Worm (Caenorhabditis elegans) whole organism, L2 larva: Measurements from ENCODE around the gene C05E11.6.
A peak's percentile ranks its signal among the peaks of the same experiment; 100 is the strongest.

Experiments
- C34F6.9 ChIP-seq: fragments of 150-350 bp; optimal IDR thresholded peaks from 2 replicates; lab custom pipeline; 2014; ENCODE audit warnings: missing biosample characterization, missing genetic modification characterization
- F13H6.1 ChIP-seq: sonication (generic microtip); optimal IDR thresholded peaks from 2 replicates; lab custom pipeline; 2016; ENCODE audit warnings: missing genetic modification characterization, missing compliant biosample characterization
- R02D3.7 ChIP-seq: fragments of 150-350 bp; optimal IDR thresholded peaks from 2 replicates; lab custom pipeline; 2014; ENCODE audit warnings: missing biosample characterization, missing genetic modification characterization
- Y55F3AM.14 ChIP-seq: fragments of 200-800 bp; sonication (Bioruptor generic); optimal IDR thresholded peaks from 2 replicates; lab custom pipeline; 2018; ENCODE audit warnings: mild to moderate bottlenecking, missing genetic modification characterization, missing compliant biosample characterization
- ZK546.5 ChIP-seq: sonication (generic microtip); optimal IDR thresholded peaks from 2 replicates; lab custom pipeline; 2017; ENCODE audit warnings: missing biosample characterization, missing genetic modification characterization
- alr-1 ChIP-seq: fragments of 150-350 bp; optimal IDR thresholded peaks from 2 replicates; lab custom pipeline; 2014; ENCODE audit warnings: missing biosample characterization, missing genetic modification characterization
- aly-2 ChIP-seq: fragments of 150-350 bp; optimal IDR thresholded peaks from 2 replicates; lab custom pipeline; 2014; ENCODE audit warnings: missing biosample characterization, missing genetic modification characterization
- ama-1 ChIP-seq: fragments of 150-350 bp; optimal IDR thresholded peaks from 2 replicates; lab custom pipeline; 2018; ENCODE audit warnings: inconsistent platforms
- blmp-1 ChIP-seq: sonication (generic microtip); optimal IDR thresholded peaks from 2 replicates; lab custom pipeline; 2017; ENCODE audit warnings: missing genetic modification characterization, mild to moderate bottlenecking, missing compliant biosample characterization, antibody characterized with exemption, moderate library complexity; ENCODE audit not compliant: insufficient read depth
- ceh-16 ChIP-seq: fragments of 150-350 bp; optimal IDR thresholded peaks from 2 replicates; lab custom pipeline; 2014; ENCODE audit warnings: missing biosample characterization, missing genetic modification characterization
- crh-2 ChIP-seq: sonication (generic microtip); optimal IDR thresholded peaks from 2 replicates; lab custom pipeline; 2017; ENCODE audit warnings: missing biosample characterization, missing genetic modification characterization
- dmd-4 ChIP-seq: sonication (generic microtip); optimal IDR thresholded peaks from 2 replicates; lab custom pipeline; 2017; ENCODE audit warnings: missing biosample characterization, missing genetic modification characterization
- egl-27 ChIP-seq: sonication (generic microtip); optimal IDR thresholded peaks from 3 replicates; lab custom pipeline; 2017; ENCODE audit warnings: missing biosample characterization, missing genetic modification reagents, missing genetic modification characterization
- elt-1 ChIP-seq: fragments of 150-350 bp; optimal IDR thresholded peaks from 2 replicates; lab custom pipeline; 2014; ENCODE audit warnings: missing biosample characterization, missing genetic modification characterization
- elt-3 ChIP-seq: sonication (generic microtip); optimal IDR thresholded peaks from 2 replicates; lab custom pipeline; 2017; ENCODE audit warnings: missing biosample characterization, missing genetic modification characterization
- fos-1 ChIP-seq: fragments of 150-350 bp; optimal IDR thresholded peaks from 2 replicates; lab custom pipeline; 2014; ENCODE audit warnings: missing biosample characterization, missing genetic modification characterization
- gmeb-1 ChIP-seq: fragments of 150-350 bp; optimal IDR thresholded peaks from 2 replicates; lab custom pipeline; 2014; ENCODE audit warnings: missing biosample characterization, missing genetic modification characterization
- lin-11 ChIP-seq: fragments of 150-350 bp; sonication (generic microtip); optimal IDR thresholded peaks from 2 replicates; lab custom pipeline; 2014; ENCODE audit warnings: missing biosample characterization, missing genetic modification characterization, inconsistent platforms, mixed read lengths
- lin-13 ChIP-seq: fragments of 150-350 bp; optimal IDR thresholded peaks from 2 replicates; lab custom pipeline; 2014; ENCODE audit warnings: missing biosample characterization, missing genetic modification reagents, missing genetic modification characterization
- lsy-2 ChIP-seq, 2 experiments: fragments of 150-350 bp in 1 of 2; sonication (generic microtip) in 1 of 2; optimal IDR thresholded peaks; 2 replicates each; lab custom pipeline; 2014 to 2017; ENCODE audit warnings: missing biosample characterization in 2 of 2, missing genetic modification characterization in 2 of 2
- mab-5 ChIP-seq: fragments of 150-350 bp; optimal IDR thresholded peaks from 2 replicates; lab custom pipeline; 2014; ENCODE audit warnings: missing biosample characterization, missing genetic modification characterization
- nhr-10 ChIP-seq: sonication (generic microtip); optimal IDR thresholded peaks from 2 replicates; lab custom pipeline; 2017; ENCODE audit warnings: missing biosample characterization, missing genetic modification characterization
- nhr-11 ChIP-seq: fragments of 150-350 bp; optimal IDR thresholded peaks from 2 replicates; lab custom pipeline; 2014; ENCODE audit warnings: missing biosample characterization, missing genetic modification characterization
- nhr-12 ChIP-seq: fragments of 150-350 bp; optimal IDR thresholded peaks from 2 replicates; lab custom pipeline; 2014; ENCODE audit warnings: missing biosample characterization, missing genetic modification characterization
- nhr-129 ChIP-seq: fragments of 150-350 bp; optimal IDR thresholded peaks from 2 replicates; lab custom pipeline; 2014; ENCODE audit warnings: missing biosample characterization, missing genetic modification characterization
- nhr-21 ChIP-seq: fragments of 150-350 bp; optimal IDR thresholded peaks from 2 replicates; lab custom pipeline; 2014; ENCODE audit warnings: missing biosample characterization, missing genetic modification characterization
- nhr-23 ChIP-seq: fragments of 150-350 bp; optimal IDR thresholded peaks from 2 replicates; lab custom pipeline; 2014; ENCODE audit warnings: missing biosample characterization, missing genetic modification reagents, missing genetic modification characterization
- nhr-237 ChIP-seq: fragments of 150-350 bp; optimal IDR thresholded peaks from 2 replicates; lab custom pipeline; 2014; ENCODE audit warnings: missing biosample characterization, missing genetic modification characterization
- nhr-25 ChIP-seq: fragments of 150-350 bp; sonication (generic microtip); optimal IDR thresholded peaks from 3 replicates; lab custom pipeline; 2014; ENCODE audit warnings: missing biosample characterization, missing genetic modification characterization
- sem-4 ChIP-seq: fragments of 150-350 bp; optimal IDR thresholded peaks from 2 replicates; lab custom pipeline; 2014; ENCODE audit warnings: missing biosample characterization, missing genetic modification reagents, missing genetic modification characterization
- sma-3 ChIP-seq: sonication (generic microtip); optimal IDR thresholded peaks from 2 replicates; lab custom pipeline; 2016; ENCODE audit warnings: missing genetic modification reagents, missing genetic modification characterization, missing compliant biosample characterization
- sma-9 ChIP-seq, 2 experiments: fragments of 150-350 bp in 1 of 2; sonication (generic microtip) in 1 of 2; optimal IDR thresholded peaks; 2 replicates each; lab custom pipeline; 2014 to 2016; ENCODE audit warnings: missing genetic modification characterization in 2 of 2, mild to moderate bottlenecking in 1 of 2, missing biosample characterization in 1 of 2, missing compliant biosample characterization in 1 of 2, missing genetic modification reagents in 1 of 2, moderate library complexity in 1 of 2
- snpc-4 ChIP-seq: fragments of 150-350 bp; optimal IDR thresholded peaks from 2 replicates; lab custom pipeline; 2014; ENCODE audit warnings: missing biosample characterization, missing genetic modification characterization
- unc-39 ChIP-seq: fragments of 150-350 bp; optimal IDR thresholded peaks from 2 replicates; lab custom pipeline; 2014; ENCODE audit warnings: missing biosample characterization, missing genetic modification characterization
- unc-55 ChIP-seq: fragments of 150-350 bp; sonication (generic microtip); optimal IDR thresholded peaks from 3 replicates; lab custom pipeline; 2014; ENCODE audit warnings: missing biosample characterization, missing genetic modification reagents, missing genetic modification characterization
- unc-62 ChIP-seq: fragments of 150-350 bp; optimal IDR thresholded peaks from 2 replicates; lab custom pipeline; 2014; ENCODE audit warnings: missing biosample characterization, missing genetic modification reagents, missing genetic modification characterization
- ztf-1 ChIP-seq: fragments of 200-800 bp; sonication (Bioruptor generic); conservative IDR thresholded peaks from 2 replicates; pipeline ENCODE4 v1.3.6; 2022; ENCODE audit warnings: missing genetic modification characterization, missing compliant biosample characterization
- ztf-11 ChIP-seq: sonication (generic microtip); optimal IDR thresholded peaks from 2 replicates; lab custom pipeline; 2017; ENCODE audit warnings: missing biosample characterization, missing genetic modification characterization
- ztf-4 ChIP-seq: fragments of 150-350 bp; optimal IDR thresholded peaks from 2 replicates; lab custom pipeline; 2014; ENCODE audit warnings: missing biosample characterization, missing genetic modification characterization

Gene C05E11.6

DNA sequence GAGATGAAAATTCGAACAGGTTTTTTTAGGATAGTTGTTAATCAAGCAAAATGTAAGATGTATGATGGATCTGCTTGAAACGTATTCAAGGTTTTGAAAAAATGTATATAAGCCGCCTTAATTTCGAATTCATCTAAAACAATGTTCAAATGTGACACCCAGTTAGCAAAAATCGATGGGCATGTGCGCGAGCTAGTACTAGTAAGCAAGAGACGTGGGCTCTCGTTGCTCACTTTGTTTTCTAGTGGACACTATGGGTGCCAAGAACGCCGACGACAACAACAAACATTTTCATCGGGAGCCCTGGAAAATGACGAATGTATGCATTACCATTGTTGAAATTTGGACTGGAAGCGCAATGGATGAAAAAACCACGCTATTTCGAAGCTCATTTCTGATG, 40.8 kb upstream of the C05E11.6 start:
- peak; percentile 27 for TF ChIP-seq unc-55 (GFP tag; lab: Kevin White, UChicago)
- no peak for TF ChIP-seq crh-2
- TF ChIP-seq nhr-10 (tag; lab: Kevin White, UChicago), result no peak
- TF ChIP-seq, all 48 proteins: peak for 1

DNA sequence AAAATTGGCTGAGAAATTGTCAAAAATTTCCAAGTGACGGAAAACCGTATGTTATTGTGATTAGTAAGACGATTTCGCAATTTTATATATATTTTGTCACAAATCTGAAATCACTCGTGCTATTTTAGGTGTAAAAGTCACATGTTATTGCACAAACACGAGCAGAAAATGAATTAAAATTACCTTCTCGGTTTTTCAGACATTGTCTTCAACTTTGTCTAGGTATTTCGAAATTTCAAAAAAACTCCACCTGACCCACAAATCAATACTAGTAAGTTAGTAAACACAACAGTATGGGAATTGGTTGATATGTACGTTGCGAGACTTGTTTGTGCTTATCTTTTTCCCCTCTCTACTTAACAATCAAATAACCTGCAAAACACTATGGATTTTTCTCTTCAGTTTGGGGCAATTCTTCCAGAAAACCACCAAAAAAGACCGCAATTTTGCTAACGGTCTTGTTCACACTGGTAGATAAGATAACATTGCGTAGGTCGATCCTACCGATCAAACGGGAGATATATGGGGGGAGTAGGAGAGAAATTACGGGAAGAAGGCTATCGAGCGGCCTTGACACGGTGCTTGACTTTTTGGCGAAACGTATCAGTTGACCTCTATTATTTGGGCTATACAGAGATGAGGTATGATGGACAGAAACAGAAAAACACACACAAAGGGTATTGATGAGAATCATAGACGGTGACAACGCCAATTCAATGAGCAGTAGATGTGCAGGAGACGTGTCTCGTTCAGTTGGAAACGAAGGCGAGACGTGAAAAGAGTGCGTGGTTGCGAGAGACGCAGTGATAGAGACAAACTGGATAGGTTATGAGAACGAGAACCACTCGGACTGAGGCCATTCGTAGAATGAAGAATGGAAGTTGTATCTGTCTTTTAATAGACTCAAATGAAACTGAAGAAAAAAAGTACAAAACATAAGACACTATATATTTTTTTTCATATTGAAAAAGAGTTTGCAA, 39.8 kb upstream of the C05E11.6 start, which contains the start of gene C07A12.7:
Gene C07A12.7 (minus strand): TSS at position 308 of the 980 bp plus-strand sequence.
- TF ChIP-seq lsy-2 (tag; optimal IDR thresholded peaks at IDR 0.05; lab: Kevin White, UChicago), result peak in 1 of 2 experiments; percentile 9
- TF ChIP-seq nhr-23 (tag; lab: Kevin White, UChicago), result peak; percentile 76
- peak; percentile 27 for TF ChIP-seq nhr-25
- no peak for TF ChIP-seq blmp-1
- no peak for TF ChIP-seq snpc-4 (tag; lab: Kevin White, UChicago)
- peak; percentile 48 for TF ChIP-seq nhr-21 (tag; lab: Kevin White, UChicago)
- no peak for TF ChIP-seq aly-2 (tag; lab: Kevin White, UChicago)
- peak; percentile 28 for TF ChIP-seq sma-9 (GFP tag; optimal IDR thresholded peaks at IDR 0.05; lab: Kevin White, UChicago)
- no peak for TF ChIP-seq sma-9 (tag; optimal IDR thresholded peaks at IDR 0.05; lab: Kevin White, UChicago)
- TF ChIP-seq elt-1 (tag; lab: Kevin White, UChicago), result peak; percentile 52
- peak; percentile 10 for TF ChIP-seq C34F6.9 (tag; lab: Kevin White, UChicago)
- TF ChIP-seq ceh-16, result peak; percentile 28
- no peak for TF ChIP-seq F13H6.1 (tag; lab: Kevin White, UChicago)
- TF ChIP-seq unc-55 (GFP tag; lab: Kevin White, UChicago), result peak; percentile 40
- TF ChIP-seq sma-3 (GFP tag; lab: Kevin White, UChicago), result peak; percentile 19
- peak; percentile 49 for TF ChIP-seq nhr-129 (tag; lab: Kevin White, UChicago)

- TF ChIP-seq mab-5 (tag; lab: Kevin White, UChicago), result no peak
- TF ChIP-seq lsy-2 (tag; optimal IDR thresholded peaks at IDR 0.05; lab: Kevin White, UChicago), result no peak
- no peak for TF ChIP-seq blmp-1
- TF ChIP-seq ZK546.5 (tag; lab: Kevin White, UChicago), result no peak
- TF ChIP-seq unc-55 (GFP tag; lab: Kevin White, UChicago), result no peak
- no peak for TF ChIP-seq sma-3 (GFP tag; lab: Kevin White, UChicago)
- TF ChIP-seq F13H6.1 (tag; lab: Kevin White, UChicago), result no peak
- TF ChIP-seq nhr-11 (tag; lab: Kevin White, UChicago), result no peak
- TF ChIP-seq ztf-11, result no peak
- TF ChIP-seq fos-1, result no peak
Measured at ce11 chrX:4523315-4523714, 38.6 kb upstream of the C05E11.6 start.

DNA sequence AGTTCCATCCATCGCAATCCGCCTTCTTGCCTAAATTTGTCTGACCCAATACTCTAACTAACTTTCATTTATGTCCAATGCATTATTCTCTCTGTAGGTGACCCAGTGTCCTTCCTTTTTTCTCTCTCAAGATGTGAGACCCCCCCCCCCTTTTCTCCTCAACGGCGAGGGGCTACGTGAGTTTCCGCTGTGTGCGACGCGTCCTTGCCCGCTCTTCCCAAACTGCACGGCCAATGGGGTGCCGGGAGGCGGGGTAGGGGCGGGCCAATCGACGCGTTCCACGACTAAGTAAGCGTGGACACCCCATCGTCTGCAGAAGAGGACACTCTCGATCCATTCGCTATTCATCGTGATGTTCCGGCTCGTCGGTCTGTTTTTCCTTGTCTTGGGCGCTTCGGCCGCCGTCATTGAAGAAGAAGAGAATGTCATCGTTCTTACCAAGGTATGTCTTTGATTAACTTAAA, 38.0 kb upstream of the C05E11.6 start, which contains the start of gene pdi-2:
Gene pdi-2 (plus strand): TSS at position 269 of the 464 bp plus-strand sequence.
- peak; percentile 80 for TF ChIP-seq nhr-21 (tag; lab: Kevin White, UChicago)
- TF ChIP-seq lin-11, result peak; percentile 70
- TF ChIP-seq nhr-12 (tag; lab: Kevin White, UChicago), result no peak
- no peak for TF ChIP-seq unc-39
- TF ChIP-seq fos-1, result peak; percentile 53
- no peak for TF ChIP-seq elt-3
- peak; percentile 75 for TF ChIP-seq blmp-1
- TF ChIP-seq nhr-10 (tag; lab: Kevin White, UChicago), result no peak
- no peak for TF ChIP-seq ztf-1 (GFP tag; lab: Robert Waterston, UW)
- TF ChIP-seq gmeb-1, result peak; percentile 68
- TF ChIP-seq unc-55 (GFP tag; lab: Kevin White, UChicago), result peak; percentile 54
- TF ChIP-seq aly-2 (tag; lab: Kevin White, UChicago), result no peak
- peak; percentile 76 for TF ChIP-seq lin-13 (GFP tag; lab: Kevin White, UChicago)
- peak; percentile 33 for TF ChIP-seq sma-9 (GFP tag; optimal IDR thresholded peaks at IDR 0.05; lab: Kevin White, UChicago)
- TF ChIP-seq sma-9 (tag; optimal IDR thresholded peaks at IDR 0.05; lab: Kevin White, UChicago), result no peak
- no peak for TF ChIP-seq dmd-4
- TF ChIP-seq F13H6.1 (tag; lab: Kevin White, UChicago), result peak; percentile 72
- no peak for TF ChIP-seq R02D3.7
- no peak for TF ChIP-seq nhr-23 (tag; lab: Kevin White, UChicago)
- TF ChIP-seq lsy-2 (tag; optimal IDR thresholded peaks at IDR 0.05; lab: Kevin White, UChicago), result peak; percentile 72 to 91
- peak; percentile 89 for TF ChIP-seq ceh-16
- peak; percentile 59 for TF ChIP-seq C34F6.9 (tag; lab: Kevin White, UChicago)
- TF ChIP-seq alr-1 (tag; lab: Kevin White, UChicago), result no peak
- peak; percentile 8 for TF ChIP-seq ZK546.5 (tag; lab: Kevin White, UChicago)
- TF ChIP-seq unc-62 (GFP tag; lab: Kevin White, UChicago), result no peak
- no peak for TF ChIP-seq snpc-4 (tag; lab: Kevin White, UChicago)
- peak; percentile 68 for TF ChIP-seq nhr-129 (tag; lab: Kevin White, UChicago)
- peak; percentile 50 for TF ChIP-seq sem-4 (tag; lab: Kevin White, UChicago)
- peak; percentile 85 for TF ChIP-seq ama-1 (lab: Kevin White, UChicago)
- peak; percentile 82 for TF ChIP-seq nhr-25
- peak; percentile 12 for TF ChIP-seq nhr-237 (tag; lab: Kevin White, UChicago)
- TF ChIP-seq Y55F3AM.14 (GFP tag; lab: Kevin White, UChicago), result peak; percentile 75
- peak; percentile 74 for TF ChIP-seq sma-3 (GFP tag; lab: Kevin White, UChicago)
- TF ChIP-seq egl-27 (tag; lab: Kevin White, UChicago), result peak; percentile 71
- peak; percentile 94 for TF ChIP-seq crh-2
- TF ChIP-seq ztf-4 (tag; lab: Kevin White, UChicago), result no peak
- peak; percentile 41 for TF ChIP-seq mab-5 (tag; lab: Kevin White, UChicago)
